Worm (Caenorhabditis elegans) whole organism, midembryonic: ENCODE data around the gene F31E3.2.

Source experiments
- T22C8.4 ChIP-seq: fragments of 200-800 bp; sonication (Bioruptor generic); IDR thresholded peaks from 2 replicates; pipeline ENCODE4 v1.3.6; 2022; ENCODE audit warnings: missing genetic modification characterization, missing compliant biosample characterization
- med-1 ChIP-seq: sonication (generic microtip); optimal IDR thresholded peaks from 2 replicates; lab custom pipeline; 2017; ENCODE audit warnings: missing genetic modification characterization, mild to moderate bottlenecking, missing compliant biosample characterization, antibody characterized with exemption, missing genetic modification reagents; ENCODE audit not compliant: insufficient read depth

ce11 chrIII:6939523-6939922 lies 34.3 kb upstream of the F31E3.2 start, which contains the start of gene F57B9.3:
- TF ChIP-seq T22C8.4 (GFP tag; lab: Robert Waterston, UW) (no peak), med-1 (GFP tag; lab: Kevin White, UChicago) (no peak)
